Worm (Caenorhabditis elegans): Measurements from ENCODE around the gene F22F7.7.

DNA sequence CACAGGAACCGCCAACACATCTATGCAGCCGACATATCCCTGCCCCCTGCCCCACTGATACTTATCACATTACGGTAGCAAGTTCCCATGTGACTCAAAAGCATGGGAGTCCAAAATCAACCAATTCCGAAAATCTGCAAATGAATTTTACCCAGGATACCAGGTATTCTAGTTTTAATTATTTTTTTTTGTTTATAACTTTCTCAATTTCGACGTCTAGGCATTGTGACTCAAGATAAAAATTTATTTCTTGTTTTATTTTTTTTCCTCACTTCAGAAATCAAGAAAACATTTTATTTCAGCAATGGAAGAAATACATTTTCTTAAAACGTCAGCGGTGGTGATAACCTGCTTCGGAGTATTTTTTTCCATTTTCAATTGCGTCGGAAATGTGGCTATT is 11.6 kb upstream of the F22F7.7 start, which contains the start of gene srbc-24:
- TF ChIP-seq egl-13 (tag; optimal IDR thresholded peaks at IDR 0.05) = no peak
- no peak for TF ChIP-seq nhr-28 (tag; optimal IDR thresholded peaks at IDR 0.05)

Data from whole organism, L1 larva.